Worm (Caenorhabditis elegans) whole organism, late embryonic: ENCODE results near the gene fbxa-185.

Experiments used
- T23F11.4 ChIP-seq: fragments of 200-800 bp; sonication (Bioruptor generic); optimal IDR thresholded peaks from 2 replicates; lab custom pipeline; 2018; ENCODE audit warnings: mild to moderate bottlenecking, missing genetic modification characterization, missing compliant biosample characterization
- ama-1 ChIP-seq: fragments of 150-350 bp; optimal IDR thresholded peaks from 2 replicates; lab custom pipeline; 2014
- ceh-19 ChIP-seq: fragments of 200-800 bp; sonication (Bioruptor generic); optimal IDR thresholded peaks from 2 replicates; lab custom pipeline; 2018; ENCODE audit warnings: mild to moderate bottlenecking, missing genetic modification characterization, missing compliant biosample characterization
- ceh-2 ChIP-seq: sonication (generic microtip); optimal IDR thresholded peaks from 2 replicates; lab custom pipeline; 2016; ENCODE audit warnings: missing genotype, missing genetic modification characterization, missing compliant biosample characterization
- ceh-34 ChIP-seq: sonication (generic microtip); optimal IDR thresholded peaks from 2 replicates; lab custom pipeline; 2016; ENCODE audit warnings: mild to moderate bottlenecking, missing genetic modification characterization, missing compliant biosample characterization
- ceh-9 ChIP-seq: sonication (generic microtip); optimal IDR thresholded peaks from 2 replicates; lab custom pipeline; 2016; ENCODE audit warnings: mild to moderate bottlenecking, missing genetic modification characterization, inconsistent platforms, missing compliant biosample characterization
- hlh-8 ChIP-seq: sonication (generic microtip); optimal IDR thresholded peaks from 2 replicates; lab custom pipeline; 2016; ENCODE audit warnings: missing genotype, missing genetic modification characterization, missing compliant biosample characterization
- nfya-1 ChIP-seq: sonication (generic microtip); optimal IDR thresholded peaks from 2 replicates; lab custom pipeline; 2017; ENCODE audit warnings: missing genetic modification characterization, mild to moderate bottlenecking, missing compliant biosample characterization, antibody characterized with exemption, moderate library complexity
- pqm-1 ChIP-seq: sonication (generic microtip); optimal IDR thresholded peaks from 2 replicates; lab custom pipeline; 2016; ENCODE audit warnings: missing genetic modification characterization, missing compliant biosample characterization
- sox-2 ChIP-seq: fragments of 200-800 bp; sonication (Bioruptor generic); IDR thresholded peaks from 2 replicates; pipeline ENCODE4 v1.3.6; 2022; ENCODE audit warnings: missing genetic modification reagents, missing genetic modification characterization, missing compliant biosample characterization
- unc-55 ChIP-seq: sonication (generic microtip); optimal IDR thresholded peaks from 2 replicates; lab custom pipeline; 2017; ENCODE audit warnings: missing biosample characterization, missing genetic modification reagents, missing genetic modification characterization
- unc-86 ChIP-seq: sonication (generic microtip); optimal IDR thresholded peaks from 2 replicates; lab custom pipeline; 2016; ENCODE audit warnings: missing genetic modification characterization, missing compliant biosample characterization
- ztf-16 ChIP-seq: sonication (generic microtip); optimal IDR thresholded peaks from 2 replicates; lab custom pipeline; 2017; ENCODE audit warnings: missing genetic modification characterization, missing compliant biosample characterization

DNA sequence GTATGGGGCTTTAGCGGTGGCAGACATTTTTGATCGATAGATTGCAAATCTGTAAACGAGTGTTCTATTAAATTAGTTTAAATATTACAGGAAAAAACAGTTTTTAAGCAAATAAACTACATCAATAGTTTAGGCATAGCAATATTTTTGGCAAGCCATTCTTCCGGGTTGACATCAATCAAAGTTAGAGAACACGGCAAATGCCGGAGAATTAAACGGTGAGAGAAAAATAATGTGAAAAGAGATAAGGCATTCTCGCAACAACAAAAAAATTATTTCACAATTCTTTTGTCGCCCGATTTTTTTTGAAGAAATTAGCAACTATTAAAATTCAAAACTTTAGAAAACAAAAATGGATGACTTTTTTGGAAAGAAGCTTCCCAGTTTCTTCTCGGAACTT lies 13.4 kb downstream of the fbxa-185 start, which contains the start of the genes fbxa-188 and fbxa-189:
- no peak for TF ChIP-seq unc-86 (tag; lab: Kevin White, UChicago)
- TF ChIP-seq ztf-16 (tag; lab: Kevin White, UChicago) = no peak
- no peak for TF ChIP-seq hlh-8
- no peak for TF ChIP-seq pqm-1
- TF ChIP-seq ceh-2 (tag; lab: Kevin White, UChicago) = no peak
- no peak for TF ChIP-seq sox-2 (GFP tag; lab: Robert Waterston, UW)
- no peak for TF ChIP-seq ceh-34
- TF ChIP-seq T23F11.4 (GFP tag; lab: Kevin White, UChicago) = no peak
- no peak for TF ChIP-seq ceh-19
- TF ChIP-seq unc-55 (GFP tag; lab: Kevin White, UChicago) = no peak
- TF ChIP-seq ceh-9 = no peak
- no peak for TF ChIP-seq ama-1 (lab: Kevin White, UChicago)
- TF ChIP-seq nfya-1 = no peak
